Worm (Caenorhabditis elegans) whole organism, early embryonic: ENCODE results near the gene mif-2.

Experiments
- B0310.2 ChIP-seq: sonication (generic microtip); optimal IDR thresholded peaks from 2 replicates; lab custom pipeline; 2016; ENCODE audit warnings: mild to moderate bottlenecking, missing genetic modification characterization, missing compliant biosample characterization
- ama-1 ChIP-seq: fragments of 150-350 bp; optimal IDR thresholded peaks from 2 replicates; lab custom pipeline; 2014
- ceh-13 ChIP-seq: fragments of 200-800 bp; sonication (Bioruptor generic); optimal IDR thresholded peaks from 2 replicates; lab custom pipeline; 2018; ENCODE audit warnings: mild to moderate bottlenecking, missing genetic modification characterization, missing compliant biosample characterization
- ceh-36 ChIP-seq: sonication (generic microtip); optimal IDR thresholded peaks from 2 replicates; lab custom pipeline; 2016; ENCODE audit warnings: missing genetic modification characterization, inconsistent platforms, missing compliant biosample characterization
- ets-7 ChIP-seq: sonication (generic microtip); optimal IDR thresholded peaks from 2 replicates; lab custom pipeline; 2016; ENCODE audit warnings: missing genotype, missing genetic modification characterization, missing compliant biosample characterization
- flt-1 ChIP-seq: fragments of 200-800 bp; sonication (Bioruptor generic); IDR thresholded peaks from 2 replicates; pipeline ENCODE4 v1.3.6; 2022; ENCODE audit warnings: missing genetic modification characterization, missing compliant biosample characterization
- hmbx-1 ChIP-seq: sonication (generic microtip); optimal IDR thresholded peaks from 2 replicates; lab custom pipeline; 2016; ENCODE audit warnings: mild to moderate bottlenecking, missing genetic modification characterization, missing compliant biosample characterization
- hnd-1 ChIP-seq: sonication (generic microtip); optimal IDR thresholded peaks from 2 replicates; lab custom pipeline; 2016; ENCODE audit warnings: missing genetic modification characterization, missing compliant biosample characterization
- pes-1 ChIP-seq: fragments of 200-800 bp; sonication (Bioruptor generic); IDR thresholded peaks from 2 replicates; pipeline ENCODE4 v1.3.6; 2022; ENCODE audit warnings: missing genetic modification reagents, missing genetic modification characterization, missing compliant biosample characterization
- sea-1 ChIP-seq: fragments of 200-800 bp; sonication (Bioruptor generic); conservative IDR thresholded peaks from 2 replicates; pipeline ENCODE4 v1.3.6; 2022; ENCODE audit warnings: missing genetic modification characterization, missing compliant biosample characterization
- tbx-11 ChIP-seq: fragments of 200-800 bp; sonication (Bioruptor generic); IDR thresholded peaks from 2 replicates; pipeline ENCODE4 v1.3.6; 2022; ENCODE audit warnings: missing genetic modification characterization, missing compliant biosample characterization
- tra-4 ChIP-seq: sonication (generic microtip); optimal IDR thresholded peaks from 2 replicates; lab custom pipeline; 2017; ENCODE audit warnings: missing genetic modification characterization, missing compliant biosample characterization

ce11 chrV:12004501-12004940, 26.3 kb upstream of the mif-2 start:
- TF ChIP-seq tra-4 (tag; lab: Kevin White, UChicago) (no peak), ama-1 (lab: Kevin White, UChicago) (no peak), hnd-1 (tag; lab: Kevin White, UChicago) (no peak), hmbx-1 (tag; lab: Kevin White, UChicago) (no peak), ceh-36 (no peak), flt-1 (GFP tag; lab: Robert Waterston, UW) (no peak), B0310.2 (no peak), sea-1 (GFP tag; lab: Robert Waterston, UW) (no peak), pes-1 (GFP tag; lab: Robert Waterston, UW) (no peak), ets-7 (tag; lab: Kevin White, UChicago) (no peak), ceh-13 (GFP tag; lab: Kevin White, UChicago) (no peak), tbx-11 (GFP tag; lab: Robert Waterston, UW) (no peak)
